Fruit fly (Drosophila melanogaster) Kc167 (cell line): ENCODE data around the gene CG11629.

Source experiments
- Myc ChIP-seq: fragments of >200 bp; optimal IDR thresholded peaks from 2 replicates; lab custom pipeline; 2017; ENCODE audit warnings: missing external identifiers
- insv ChIP-seq: fragments of >200 bp; optimal IDR thresholded peaks from 3 replicates; lab custom pipeline; 2018; ENCODE audit warnings: missing external identifiers
- psq ChIP-seq: fragments of >200 bp; optimal IDR thresholded peaks from 2 replicates; lab custom pipeline; 2017; ENCODE audit warnings: missing external identifiers
- ttk ChIP-seq: sonication (Bioruptor generic); optimal IDR thresholded peaks from 2 replicates; lab custom pipeline; 2017; ENCODE audit warnings: missing external identifiers

dm6 chr2L:21898189-21898588 lies at the start of gene CG11629:
- TF ChIP-seq ttk (lab: Kevin White, UChicago) (no peak), psq (lab: Kevin White, UChicago) (no peak), Myc (lab: Kevin White, UChicago) (no peak), insv (lab: Kevin White, UChicago) (no peak)
